Worm (Caenorhabditis elegans) whole organism, L1 larva: ENCODE results near the gene W03B1.9.

Experiments used
- Y116A8C.19 ChIP-seq: sonication (generic microtip); optimal IDR thresholded peaks from 2 replicates; lab custom pipeline; 2016; ENCODE audit warnings: missing compliant biosample characterization, missing genetic modification characterization, borderline replicate concordance
- alr-1 ChIP-seq: fragments of 200-800 bp; sonication (Bioruptor generic); optimal IDR thresholded peaks from 2 replicates; lab custom pipeline; 2018; ENCODE audit warnings: borderline replicate concordance, mild to moderate bottlenecking, missing genetic modification characterization, missing compliant biosample characterization
- aly-2 ChIP-seq: fragments of 150-350 bp; optimal IDR thresholded peaks from 2 replicates; lab custom pipeline; 2014; ENCODE audit warnings: missing biosample characterization, missing genetic modification characterization
- blmp-1 ChIP-seq: fragments of 150-350 bp; optimal IDR thresholded peaks from 2 replicates; lab custom pipeline; 2014; ENCODE audit warnings: missing biosample characterization, missing genetic modification characterization
- dsc-1 ChIP-seq: sonication (generic microtip); optimal IDR thresholded peaks from 2 replicates; lab custom pipeline; 2016; ENCODE audit warnings: mild to moderate bottlenecking, missing genetic modification characterization, missing compliant biosample characterization
- efl-1 ChIP-seq, 4 experiments: fragments of 150-350 bp; optimal IDR thresholded peaks in 3 of 4; peaks in 1 of 4; 1 replicate in 1 of 4; 2 replicates in 3 of 4; lab custom pipeline; 2014; ENCODE audit warnings: missing biosample characterization in 2 of 4, missing genetic modification characterization in 2 of 4, missing genetic modification reagents in 2 of 4
- efl-3 ChIP-seq: fragments of 200-800 bp; sonication (Bioruptor generic); optimal IDR thresholded peaks from 2 replicates; lab custom pipeline; 2018; ENCODE audit warnings: mild to moderate bottlenecking, missing genetic modification characterization, missing compliant biosample characterization
- elt-3 ChIP-seq, 6 experiments: fragments of 150-350 bp in 1 of 6; sonication (generic microtip); optimal IDR thresholded peaks; 2 replicates each; lab custom pipeline; 2017 to 2018; ENCODE audit warnings: missing biosample characterization in 6 of 6, missing genetic modification characterization in 6 of 6, inconsistent platforms in 1 of 6
- fkh-10 ChIP-seq: sonication (generic microtip); optimal IDR thresholded peaks from 2 replicates; lab custom pipeline; 2017; ENCODE audit warnings: missing biosample characterization, missing genetic modification reagents, missing genetic modification characterization
- fkh-4 ChIP-seq: sonication (generic microtip); optimal IDR thresholded peaks from 2 replicates; lab custom pipeline; 2016; ENCODE audit warnings: missing compliant biosample characterization, missing genetic modification characterization, borderline replicate concordance
- fkh-8 ChIP-seq: sonication (generic microtip); optimal IDR thresholded peaks from 2 replicates; lab custom pipeline; 2016; ENCODE audit warnings: mild to moderate bottlenecking, missing genetic modification characterization, missing compliant biosample characterization
- fos-1 ChIP-seq: fragments of 150-350 bp; optimal IDR thresholded peaks from 2 replicates; lab custom pipeline; 2014; ENCODE audit warnings: missing biosample characterization, missing genetic modification characterization
- grh-1 ChIP-seq: fragments of 200-800 bp; sonication (Bioruptor generic); IDR thresholded peaks from 2 replicates; pipeline ENCODE4 v1.3.6; 2022; ENCODE audit warnings: missing genetic modification reagents, missing genetic modification characterization, missing compliant biosample characterization
- jun-1 ChIP-seq: fragments of 150-350 bp; optimal IDR thresholded peaks from 2 replicates; lab custom pipeline; 2014; ENCODE audit warnings: missing biosample characterization, missing genetic modification reagents, missing genetic modification characterization
- lin-14 ChIP-seq: fragments of 200-800 bp; sonication (Bioruptor generic); optimal IDR thresholded peaks from 2 replicates; lab custom pipeline; 2018; ENCODE audit warnings: mild to moderate bottlenecking, missing genetic modification characterization, moderate library complexity, missing compliant biosample characterization
- lin-15B ChIP-seq: fragments of 150-350 bp; sonication (generic microtip); optimal IDR thresholded peaks from 3 replicates; lab custom pipeline; 2014; ENCODE audit warnings: missing biosample characterization, missing genetic modification characterization
- lin-35 ChIP-seq, 2 experiments: fragments of 150-350 bp; optimal IDR thresholded peaks; 2 replicates each; lab custom pipeline; 2014; ENCODE audit warnings: missing biosample characterization in 2 of 2, missing genetic modification characterization in 2 of 2, missing genetic modification reagents in 2 of 2
- lin-39 ChIP-seq: fragments of 150-350 bp; optimal IDR thresholded peaks from 2 replicates; lab custom pipeline; 2014; ENCODE audit warnings: missing biosample characterization, missing genetic modification reagents, missing genetic modification characterization
- lir-3 ChIP-seq: sonication (generic microtip); optimal IDR thresholded peaks from 2 replicates; lab custom pipeline; 2016; ENCODE audit warnings: mild to moderate bottlenecking, missing genetic modification characterization, moderate library complexity, missing compliant biosample characterization; ENCODE audit not compliant: poor library complexity
- mdl-1 ChIP-seq, 2 experiments: fragments of 150-350 bp; optimal IDR thresholded peaks; 2 replicates each; lab custom pipeline; 2014 to 2017; ENCODE audit warnings: missing biosample characterization in 2 of 2, missing genetic modification characterization in 2 of 2, inconsistent platforms in 1 of 2
- mef-2 ChIP-seq: fragments of 150-350 bp; optimal IDR thresholded peaks from 2 replicates; lab custom pipeline; 2014; ENCODE audit warnings: missing biosample characterization, missing genetic modification characterization
- nhr-20 ChIP-seq: sonication (generic microtip); optimal IDR thresholded peaks from 2 replicates; lab custom pipeline; 2016; ENCODE audit warnings: mild to moderate bottlenecking, missing genetic modification characterization, missing compliant biosample characterization
- nhr-71 ChIP-seq: sonication (generic microtip); optimal IDR thresholded peaks from 2 replicates; lab custom pipeline; 2016; ENCODE audit warnings: mild to moderate bottlenecking, missing genetic modification characterization, moderate library complexity, missing compliant biosample characterization
- nhr-84 ChIP-seq: sonication (generic microtip); optimal IDR thresholded peaks from 2 replicates; lab custom pipeline; 2017; ENCODE audit warnings: missing biosample characterization, missing genetic modification characterization
- nhr-85 ChIP-seq: sonication (generic microtip); peaks from one replicate; lab custom pipeline; 2016; ENCODE audit warnings: missing genetic modification characterization, inconsistent platforms, missing compliant biosample characterization
- nhr-90 ChIP-seq: sonication (generic microtip); optimal IDR thresholded peaks from 2 replicates; lab custom pipeline; 2016; ENCODE audit warnings: mild to moderate bottlenecking, missing genetic modification characterization, missing compliant biosample characterization; ENCODE audit not compliant: poor library complexity
- pax-3 ChIP-seq: fragments of 200-800 bp; sonication (Bioruptor generic); optimal IDR thresholded peaks from 2 replicates; lab custom pipeline; 2018; ENCODE audit warnings: mild to moderate bottlenecking, missing genetic modification characterization, moderate library complexity, missing compliant biosample characterization
- snu-23 ChIP-seq: sonication (generic microtip); optimal IDR thresholded peaks from 2 replicates; lab custom pipeline; 2016; ENCODE audit warnings: missing genetic modification characterization, missing compliant biosample characterization
- tlp-1 ChIP-seq: fragments of 150-350 bp; optimal IDR thresholded peaks from 2 replicates; lab custom pipeline; 2014; ENCODE audit warnings: missing biosample characterization, missing genetic modification characterization
- unc-86 ChIP-seq: sonication (generic microtip); optimal IDR thresholded peaks from 2 replicates; lab custom pipeline; 2016; ENCODE audit warnings: missing genetic modification characterization, missing compliant biosample characterization
- xbp-1 ChIP-seq: sonication (generic microtip); optimal IDR thresholded peaks from 2 replicates; lab custom pipeline; 2016; ENCODE audit warnings: missing genetic modification characterization, missing compliant biosample characterization
- zag-1 ChIP-seq: fragments of 150-350 bp; optimal IDR thresholded peaks from 2 replicates; lab custom pipeline; 2014; ENCODE audit warnings: missing biosample characterization, missing genetic modification characterization
- ztf-4 ChIP-seq: fragments of 150-350 bp; optimal IDR thresholded peaks from 2 replicates; lab custom pipeline; 2014; ENCODE audit warnings: missing biosample characterization, missing genetic modification characterization

The W03B1.9 gene

ce11 chrIV:4397586-4397985 lies 40.8 kb upstream of the W03B1.9 start:
- TF ChIP-seq efl-1 (optimal IDR thresholded peaks at IDR 0.05; lab: Kevin White, UChicago) (no peak), efl-1 (GFP tag; optimal IDR thresholded peaks at IDR 0.05 in 1 of 2; lab: Kevin White, UChicago) (peak in 1 of 2 experiments; percentile 89), alr-1 (no peak)

- TF ChIP-seq tlp-1 (tag; lab: Kevin White, UChicago) (no peak), fos-1 (tag; lab: Kevin White, UChicago) (no peak), blmp-1 (peak; percentile 56), dsc-1 (tag; lab: Kevin White, UChicago) (no peak), xbp-1 (tag; lab: Kevin White, UChicago) (no peak), lin-14 (GFP tag; lab: Kevin White, UChicago) (peak; percentile 15), mef-2 (tag; lab: Kevin White, UChicago) (no peak)
Observed at ce11 chrIV:4397111-4397510, 40.3 kb upstream of the W03B1.9 start.

- no peak for TF ChIP-seq pax-3
- TF ChIP-seq ztf-4 (tag; lab: Kevin White, UChicago): peak; percentile 42
- TF ChIP-seq elt-3 (tag; optimal IDR thresholded peaks at IDR 0.05; lab: Kevin White, UChicago): peak in 1 of 6 experiments; percentile 60
- no peak for TF ChIP-seq lin-15B (tag; lab: Kevin White, UChicago)
- peak; percentile 46 for TF ChIP-seq lin-14 (GFP tag; lab: Kevin White, UChicago)
- TF ChIP-seq unc-86 (tag; lab: Kevin White, UChicago): no peak
- peak in 1 of 2 experiments; percentile 20 for TF ChIP-seq lin-35 (GFP tag; optimal IDR thresholded peaks at IDR 0.05; lab: Kevin White, UChicago)
- TF ChIP-seq nhr-84 (tag; lab: Kevin White, UChicago): no peak
- TF ChIP-seq aly-2 (tag; lab: Kevin White, UChicago): no peak
- TF ChIP-seq blmp-1: peak; percentile 46
- TF ChIP-seq lir-3 (tag; lab: Kevin White, UChicago): no peak
- TF ChIP-seq snu-23 (GFP tag; lab: Kevin White, UChicago): peak; percentile 42
- TF ChIP-seq nhr-71 (tag; lab: Kevin White, UChicago): peak; percentile 26
- TF ChIP-seq grh-1 (GFP tag; lab: Robert Waterston, UW): peak; percentile 74
- TF ChIP-seq zag-1: no peak
- TF ChIP-seq nhr-20 (tag; lab: Kevin White, UChicago): peak; percentile 20
- TF ChIP-seq nhr-85 (tag; lab: Kevin White, UChicago): peak; percentile 81
- TF ChIP-seq, all 84 proteins: peak for 10
Observed at ce11 chrIV:4396052-4396821, 39.5 kb upstream of the W03B1.9 start.

ce11 chrIV:4395555-4395954 lies 38.8 kb upstream of the W03B1.9 start:
- TF ChIP-seq lir-3 (tag; lab: Kevin White, UChicago) (no peak), alr-1 (no peak), fkh-4 (tag; lab: Kevin White, UChicago) (no peak), jun-1 (tag; lab: Kevin White, UChicago) (no peak), nhr-90 (tag; lab: Kevin White, UChicago) (no peak), fkh-8 (tag; lab: Kevin White, UChicago) (no peak), blmp-1 (no peak), ztf-4 (tag; lab: Kevin White, UChicago) (no peak), Y116A8C.19 (no peak), lin-39 (no peak), mdl-1 (tag; optimal IDR thresholded peaks at IDR 0.05; lab: Kevin White, UChicago) (no peak), tlp-1 (tag; lab: Kevin White, UChicago) (no peak), nhr-84 (tag; lab: Kevin White, UChicago) (no peak), xbp-1 (tag; lab: Kevin White, UChicago) (no peak), snu-23 (GFP tag; lab: Kevin White, UChicago) (no peak), efl-3 (GFP tag; lab: Kevin White, UChicago) (no peak), fkh-10 (no peak), zag-1 (no peak)
- TF ChIP-seq, all 84 proteins: peak for 0
